Worm (Caenorhabditis elegans): ENCODE results near the gene C55A6.3.

ce11 chrV:11531100-11531499, 17.8 kb upstream of the C55A6.3 start:
- TF ChIP-seq sea-2 (GFP tag; IDR thresholded peaks at IDR 0.05) = no peak
- TF ChIP-seq unc-62 (GFP tag; optimal IDR thresholded peaks at IDR 0.05) = no peak
- TF ChIP-seq ama-1 (optimal IDR thresholded peaks at IDR 0.05) = no peak
- TF ChIP-seq ama-1 (GFP tag; optimal IDR thresholded peaks at IDR 0.05) = no peak
- no peak for TF ChIP-seq pha-4 (tag; optimal IDR thresholded peaks at IDR 0.05)
- TF ChIP-seq dpl-1 (GFP tag; optimal IDR thresholded peaks at IDR 0.05) = no peak
- TF ChIP-seq nhr-27 (tag; optimal IDR thresholded peaks at IDR 0.05) = no peak
- TF ChIP-seq cebp-1 (GFP tag; IDR thresholded peaks at IDR 0.05) = no peak
- TF ChIP-seq cebp-1 (tag; optimal IDR thresholded peaks at IDR 0.05) = no peak
